Worm (Caenorhabditis elegans) whole organism, mixed stage, embryonic: ENCODE measurements around the gene cosa-1.

Source experiments
- ham-2 ChIP-seq: fragments of 200-800 bp; sonication (Bioruptor generic); optimal IDR thresholded peaks from 2 replicates; lab custom pipeline; 2018; ENCODE audit warnings: mild to moderate bottlenecking, missing genetic modification characterization, missing compliant biosample characterization
- hlh-1 ChIP-seq: fragments of 150-350 bp; optimal IDR thresholded peaks from 2 replicates; lab custom pipeline; 2014; ENCODE audit warnings: missing biosample characterization, missing genetic modification reagents, missing genetic modification characterization
- lsy-2 ChIP-seq: fragments of 150-350 bp; optimal IDR thresholded peaks from 2 replicates; lab custom pipeline; 2014; ENCODE audit warnings: missing biosample characterization, missing genetic modification characterization

DNA sequence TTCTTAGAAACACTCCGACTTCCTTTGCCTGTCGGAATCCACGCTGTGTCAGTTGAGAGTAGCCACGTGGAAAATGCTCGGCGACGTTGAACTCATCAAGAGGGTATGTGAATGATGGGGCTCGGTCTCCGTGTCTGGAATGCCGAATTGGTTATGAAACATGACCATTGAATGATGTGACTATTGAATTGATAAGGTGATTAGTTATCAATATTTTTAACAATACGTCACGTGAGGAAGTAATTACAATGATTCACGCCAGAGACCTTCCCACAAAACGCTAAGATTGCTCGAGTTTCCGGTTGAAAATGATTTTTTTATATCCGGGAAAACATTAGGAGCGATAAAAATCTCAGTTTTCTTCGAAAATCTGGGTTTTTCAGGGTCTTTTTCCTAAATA, 33.4 kb downstream of the cosa-1 start:
- TF ChIP-seq lsy-2 (tag; lab: Kevin White, UChicago) (no peak), ham-2 (no peak), hlh-1 (tag; lab: Kevin White, UChicago) (no peak)
